Fruit fly (Drosophila melanogaster) whole organism, prepupa: ENCODE results near the gene Bub1.
A peak's percentile ranks its signal among the peaks of the same experiment; 100 is the strongest.

Experiments
- Blimp-1 ChIP-seq: fragments of 200-800 bp; sonication (Bioruptor generic); optimal IDR thresholded peaks from 3 replicates; lab custom pipeline; 2017; ENCODE audit warnings: missing biosample characterization, missing genetic modification characterization, mild to moderate bottlenecking, moderate library complexity, missing genetic modification reagents
- CG10631 ChIP-seq: fragments of 200-800 bp; sonication (Bioruptor generic); optimal IDR thresholded peaks from 2 replicates; lab custom pipeline; 2016; ENCODE audit warnings: missing biosample characterization, missing genetic modification characterization
- CG11294 ChIP-seq: fragments of 200-800 bp; sonication (Bioruptor generic); IDR thresholded peaks from 2 replicates; pipeline ENCODE4 v1.3.6; 2022; ENCODE audit warnings: missing biosample characterization, missing genetic modification characterization
- CG11762 ChIP-seq: fragments of 200-800 bp; sonication (Bioruptor generic); optimal IDR thresholded peaks from 3 replicates; lab custom pipeline; 2016; ENCODE audit warnings: missing biosample characterization, missing genetic modification characterization; ENCODE audit not compliant: insufficient read depth
- CG11902 ChIP-seq: fragments of 200-800 bp; sonication (Bioruptor generic); optimal IDR thresholded peaks from 3 replicates; lab custom pipeline; 2016; ENCODE audit warnings: missing biosample characterization, missing genetic modification characterization
- CG15336 ChIP-seq: fragments of 200-800 bp; sonication (Bioruptor generic); IDR thresholded peaks from 2 replicates; pipeline ENCODE4 v1.3.6; 2022; ENCODE audit warnings: missing biosample characterization, missing genetic modification characterization
- CG3032 ChIP-seq: fragments of 200-800 bp; optimal IDR thresholded peaks from 2 replicates; lab custom pipeline; 2019; ENCODE audit warnings: missing biosample characterization, mild to moderate bottlenecking, missing genetic modification characterization, moderate library complexity
- CG31627 ChIP-seq: fragments of 200-800 bp; sonication (Bioruptor generic); optimal IDR thresholded peaks from 3 replicates; lab custom pipeline; 2016; ENCODE audit warnings: missing biosample characterization, missing genetic modification characterization
- CG32006 ChIP-seq: fragments of 200-800 bp; sonication (Bioruptor generic); optimal IDR thresholded peaks from 3 replicates; lab custom pipeline; 2017; ENCODE audit warnings: missing biosample characterization, mild to moderate bottlenecking, missing genetic modification characterization
- CG34406 ChIP-seq: fragments of 200-800 bp; sonication (Bioruptor generic); optimal IDR thresholded peaks from 3 replicates; lab custom pipeline; 2016; ENCODE audit warnings: missing biosample characterization, missing genetic modification characterization
- CG3919 ChIP-seq: fragments of 200-800 bp; sonication (Bioruptor generic); optimal IDR thresholded peaks from 3 replicates; lab custom pipeline; 2016; ENCODE audit warnings: missing biosample characterization, missing genetic modification characterization
- CG4318 ChIP-seq: fragments of 200-800 bp; sonication (Bioruptor generic); optimal IDR thresholded peaks from 3 replicates; lab custom pipeline; 2017; ENCODE audit warnings: missing biosample characterization, mild to moderate bottlenecking, missing genetic modification characterization
- CG6163 ChIP-seq: fragments of 200-800 bp; sonication (Bioruptor generic); IDR thresholded peaks from 3 replicates; pipeline ENCODE4 v1.3.6; 2022; ENCODE audit warnings: missing biosample characterization, missing genetic modification characterization
- CG6276 ChIP-seq: fragments of 200-800 bp; sonication (Bioruptor generic); optimal IDR thresholded peaks from 2 replicates; lab custom pipeline; 2017; ENCODE audit warnings: missing biosample characterization, mild to moderate bottlenecking, missing genetic modification characterization
- CG6792 ChIP-seq: fragments of 200-800 bp; sonication (Bioruptor generic); optimal IDR thresholded peaks from 3 replicates; lab custom pipeline; 2016; ENCODE audit warnings: missing biosample characterization, missing genetic modification characterization
- CG6808 ChIP-seq: fragments of 200-800 bp; sonication (Bioruptor generic); optimal IDR thresholded peaks from 3 replicates; lab custom pipeline; 2017; ENCODE audit warnings: missing biosample characterization, missing genetic modification characterization, mild to moderate bottlenecking, moderate library complexity, missing genetic modification reagents
- CG6854 ChIP-seq: fragments of 200-800 bp; sonication (Bioruptor generic); optimal IDR thresholded peaks from 2 replicates; lab custom pipeline; 2017; ENCODE audit warnings: missing biosample characterization, mild to moderate bottlenecking, missing genetic modification characterization
- CG7368 ChIP-seq: fragments of 200-800 bp; sonication (Bioruptor generic); optimal IDR thresholded peaks from 3 replicates; lab custom pipeline; 2016; ENCODE audit warnings: missing biosample characterization, missing genetic modification characterization
- CG8119 ChIP-seq: fragments of 200-800 bp; sonication (Bioruptor generic); IDR thresholded peaks from 3 replicates; pipeline ENCODE4 v1.3.6; 2022; ENCODE audit warnings: missing biosample characterization, missing genetic modification characterization
- CG8319 ChIP-seq: fragments of 200-800 bp; sonication (Bioruptor generic); optimal IDR thresholded peaks from 3 replicates; lab custom pipeline; 2016; ENCODE audit warnings: missing biosample characterization, missing genetic modification characterization
- Eip75B ChIP-seq: fragments of 200-800 bp; sonication (Bioruptor generic); optimal IDR thresholded peaks from 3 replicates; lab custom pipeline; 2016; ENCODE audit warnings: missing biosample characterization, missing genetic modification characterization
- Eip78C ChIP-seq: fragments of 200-800 bp; sonication (Bioruptor generic); peaks from one replicate; lab custom pipeline; 2016; ENCODE audit warnings: missing biosample characterization, missing genetic modification characterization
- Eip93F ChIP-seq: fragments of 200-800 bp; sonication (Bioruptor generic); optimal IDR thresholded peaks from 2 replicates; lab custom pipeline; 2016; ENCODE audit warnings: missing biosample characterization, mild to moderate bottlenecking, missing genetic modification characterization
- Ets21C ChIP-seq: fragments of 200-800 bp; sonication (Bioruptor generic); optimal IDR thresholded peaks from 3 replicates; lab custom pipeline; 2016; ENCODE audit warnings: missing biosample characterization, missing genetic modification characterization
- Ets96B ChIP-seq: fragments of 200-800 bp; optimal IDR thresholded peaks from 2 replicates; lab custom pipeline; 2019; ENCODE audit warnings: missing biosample characterization, mild to moderate bottlenecking, missing genetic modification characterization, moderate library complexity
- Gug ChIP-seq: fragments of 200-800 bp; sonication (Bioruptor generic); IDR thresholded peaks from 2 replicates; pipeline ENCODE4 v1.3.6; 2022; ENCODE audit warnings: missing biosample characterization, missing genetic modification characterization
- Hr38 ChIP-seq: sonication (Bioruptor generic); optimal IDR thresholded peaks from 2 replicates; lab custom pipeline; 2016; ENCODE audit warnings: missing biosample characterization, missing genetic modification characterization
- Hr39 ChIP-seq: fragments of 200-800 bp; sonication (Bioruptor generic); optimal IDR thresholded peaks from 2 replicates; lab custom pipeline; 2016; ENCODE audit warnings: missing biosample characterization, missing genetic modification characterization
- Lpt ChIP-seq: fragments of 200-800 bp; sonication (Bioruptor generic); optimal IDR thresholded peaks from 3 replicates; lab custom pipeline; 2016; ENCODE audit warnings: missing biosample characterization, missing genetic modification characterization
- Met ChIP-seq: fragments of 200-800 bp; sonication (Bioruptor generic); optimal IDR thresholded peaks from 3 replicates; lab custom pipeline; 2016; ENCODE audit warnings: missing biosample characterization, missing genetic modification characterization
- Smox ChIP-seq: fragments of 200-800 bp; sonication (Bioruptor generic); optimal IDR thresholded peaks from 3 replicates; lab custom pipeline; 2016; ENCODE audit warnings: missing biosample characterization, missing genetic modification characterization
- Sox102F ChIP-seq: fragments of 200-800 bp; sonication (Bioruptor generic); optimal IDR thresholded peaks from 2 replicates; lab custom pipeline; 2016; ENCODE audit warnings: missing biosample characterization, mild to moderate bottlenecking, missing genetic modification characterization
- Sox14 ChIP-seq: fragments of 200-800 bp; sonication (Bioruptor generic); optimal IDR thresholded peaks from 3 replicates; lab custom pipeline; 2016; ENCODE audit warnings: missing biosample characterization, missing genetic modification characterization
- Sox15 ChIP-seq: fragments of 200-800 bp; sonication (Bioruptor generic); optimal IDR thresholded peaks from 3 replicates; lab custom pipeline; 2016; ENCODE audit warnings: missing biosample characterization, missing genetic modification characterization
- achi ChIP-seq: fragments of 200-800 bp; sonication (Bioruptor generic); optimal IDR thresholded peaks from 3 replicates; lab custom pipeline; 2016; ENCODE audit warnings: missing biosample characterization, missing genetic modification characterization
- cyc ChIP-seq: fragments of 200-800 bp; sonication (Bioruptor generic); optimal IDR thresholded peaks from 3 replicates; lab custom pipeline; 2016; ENCODE audit warnings: missing biosample characterization, missing genetic modification characterization
- dac ChIP-seq: fragments of 200-800 bp; sonication (Bioruptor generic); optimal IDR thresholded peaks from 2 replicates; lab custom pipeline; 2017; ENCODE audit warnings: missing biosample characterization, mild to moderate bottlenecking, missing genetic modification characterization
- dsx ChIP-seq: fragments of 200-800 bp; optimal IDR thresholded peaks from 3 replicates; lab custom pipeline; 2019; ENCODE audit warnings: missing biosample characterization, mild to moderate bottlenecking, missing genetic modification characterization, moderate library complexity; ENCODE audit not compliant: poor library complexity, severe bottlenecking
- eg ChIP-seq: fragments of 200-800 bp; sonication (Bioruptor generic); IDR thresholded peaks from 3 replicates; pipeline ENCODE4 v1.3.6; 2022; ENCODE audit warnings: missing biosample characterization, missing genetic modification characterization
- fd59A ChIP-seq: fragments of 200-800 bp; sonication (Bioruptor generic); optimal IDR thresholded peaks from 2 replicates; lab custom pipeline; 2017; ENCODE audit warnings: missing biosample characterization, mild to moderate bottlenecking, missing genetic modification characterization, missing genetic modification reagents
- fkh ChIP-seq: fragments of 200-800 bp; sonication (Bioruptor generic); optimal IDR thresholded peaks from 3 replicates; lab custom pipeline; 2017; ENCODE audit warnings: missing biosample characterization, mild to moderate bottlenecking, missing genetic modification characterization, moderate library complexity
- lz ChIP-seq: fragments of 200-800 bp; sonication (Bioruptor generic); optimal IDR thresholded peaks from 3 replicates; lab custom pipeline; 2016; ENCODE audit warnings: missing biosample characterization, missing genetic modification characterization
- pdm3 ChIP-seq: fragments of 200-800 bp; sonication (Bioruptor generic); optimal IDR thresholded peaks from 3 replicates; lab custom pipeline; 2016; ENCODE audit warnings: missing biosample characterization, missing genetic modification characterization
- salr ChIP-seq, 2 experiments: fragments of 200-800 bp; sonication (Bioruptor generic); optimal IDR thresholded peaks; 3 replicates each; lab custom pipeline; 2016 to 2018; ENCODE audit warnings: missing biosample characterization in 2 of 2, missing genetic modification characterization in 2 of 2, mild to moderate bottlenecking in 1 of 2
- ss ChIP-seq, 2 experiments: fragments of 200-800 bp; sonication (Bioruptor generic); optimal IDR thresholded peaks; 2 replicates in 1 of 2; 3 replicates in 1 of 2; lab custom pipeline; 2017 to 2018; ENCODE audit warnings: mild to moderate bottlenecking in 2 of 2, missing biosample characterization in 2 of 2, missing genetic modification characterization in 2 of 2, moderate library complexity in 1 of 2
- svp ChIP-seq: fragments of 200-800 bp; sonication (Bioruptor generic); peaks from one replicate; lab custom pipeline; 2016; ENCODE audit warnings: missing biosample characterization, missing genetic modification characterization
- topi ChIP-seq: fragments of 200-800 bp; sonication (Bioruptor generic); optimal IDR thresholded peaks from 3 replicates; lab custom pipeline; 2016; ENCODE audit warnings: missing biosample characterization, missing genetic modification characterization
- vri ChIP-seq: fragments of 200-800 bp; sonication (Bioruptor generic); optimal IDR thresholded peaks from 3 replicates; lab custom pipeline; 2016; ENCODE audit warnings: missing biosample characterization, mild to moderate bottlenecking, missing genetic modification characterization

The Bub1 gene

dm6 chr2L:5287599-5288261 lies 9.1 kb downstream of the Bub1 start (continued):
- peak; percentile 97 for TF ChIP-seq Ets96B (tag; lab: Kevin White, UChicago)
- no peak for TF ChIP-seq dac (GFP tag; lab: Kevin White, UChicago)
- peak; percentile 57 for TF ChIP-seq Hr39
- TF ChIP-seq lz (GFP tag; lab: Kevin White, UChicago): peak; percentile 80
- peak; percentile 80 for TF ChIP-seq Sox15 (GFP tag; lab: Kevin White, UChicago)
- peak; percentile 77 for TF ChIP-seq CG8319 (GFP tag; lab: Kevin White, UChicago)
- peak; percentile 72 for TF ChIP-seq cyc (GFP tag; lab: Kevin White, UChicago)
- peak; percentile 82 for TF ChIP-seq CG34406 (GFP tag; lab: Kevin White, UChicago)
- TF ChIP-seq CG32006: peak; percentile 77
- peak; percentile 24; the same call in 1 of the 2 replicates for TF ChIP-seq Gug (GFP tag; lab: Robert Waterston, UW)
- peak; percentile 77 for TF ChIP-seq CG6854 (GFP tag; lab: Kevin White, UChicago)
- TF ChIP-seq CG15336: 0 out of 2 replicates have a peak, but pooled peaks have one; percentile 53
- TF ChIP-seq CG6808: peak; percentile 96
- TF ChIP-seq CG11762 (GFP tag; lab: Kevin White, UChicago): peak; percentile 68
- TF ChIP-seq CG6163 (GFP tag; lab: Robert Waterston, UW): peak; percentile 74; the same call in 2 of the 3 replicates
- TF ChIP-seq Eip75B (GFP tag; lab: Kevin White, UChicago): peak; percentile 89
- peak; percentile 98 for TF ChIP-seq Eip78C (GFP tag; lab: Kevin White, UChicago)
- peak; percentile 95 for TF ChIP-seq svp
- TF ChIP-seq Ets21C: peak; percentile 62
- TF ChIP-seq CG3032 (tag; lab: Kevin White, UChicago): peak; percentile 97
- TF ChIP-seq, all 60 proteins: peak for 52

- no peak for TF ChIP-seq Ets21C
- TF ChIP-seq CG32006: no peak
- TF ChIP-seq lz (GFP tag; lab: Kevin White, UChicago): no peak
- no peak for TF ChIP-seq CG6276 (GFP tag; lab: Kevin White, UChicago)
- TF ChIP-seq Met (GFP tag; lab: Kevin White, UChicago): no peak
- peak; percentile 64 for TF ChIP-seq dsx (GFP tag; lab: Kevin White, UChicago)
- TF ChIP-seq CG6792 (GFP tag; lab: Kevin White, UChicago): peak; percentile 42
- TF ChIP-seq fd59A (GFP tag; lab: Kevin White, UChicago): peak; percentile 84
- TF ChIP-seq pdm3 (GFP tag; lab: Kevin White, UChicago): peak; percentile 58
- TF ChIP-seq CG10631 (GFP tag; lab: Kevin White, UChicago): peak; percentile 82
- TF ChIP-seq achi (GFP tag; lab: Kevin White, UChicago): peak; percentile 37
- TF ChIP-seq CG3919: peak; percentile 42
- no peak for TF ChIP-seq Sox102F (GFP tag; lab: Kevin White, UChicago)
- peak; percentile 76 for TF ChIP-seq Ets96B (tag; lab: Kevin White, UChicago)
- TF ChIP-seq Eip93F (GFP tag; lab: Kevin White, UChicago): no peak
- peak; percentile 88 for TF ChIP-seq Eip78C (GFP tag; lab: Kevin White, UChicago)
- no peak for TF ChIP-seq CG11902 (GFP tag; lab: Kevin White, UChicago)
- no peak for TF ChIP-seq Hr38 (GFP tag; lab: Kevin White, UChicago)
- no peak for TF ChIP-seq CG31627
- peak; percentile 4 for TF ChIP-seq topi (GFP tag; lab: Kevin White, UChicago)
- no peak for TF ChIP-seq fkh (GFP tag; lab: Kevin White, UChicago)
- peak; percentile 32; the same call in 1 of the 3 replicates for TF ChIP-seq CG8119 (GFP tag; lab: Robert Waterston, UW)
- peak; percentile 20 for TF ChIP-seq cyc (GFP tag; lab: Kevin White, UChicago)
- no peak for TF ChIP-seq Blimp-1 (GFP tag; lab: Kevin White, UChicago)
- no peak for TF ChIP-seq eg
- TF ChIP-seq Sox14 (GFP tag; lab: Kevin White, UChicago): no peak
- no peak for TF ChIP-seq CG4318 (GFP tag; lab: Kevin White, UChicago)
- no peak for TF ChIP-seq CG11294
- peak; percentile 4 for TF ChIP-seq CG7368 (GFP tag; lab: Kevin White, UChicago)
- peak in 1 of 2 experiments; percentile 46 for TF ChIP-seq salr (GFP tag; optimal IDR thresholded peaks at IDR 0.05; lab: Kevin White, UChicago)
- TF ChIP-seq CG11762 (GFP tag; lab: Kevin White, UChicago): no peak
- TF ChIP-seq vri: no peak
- no peak for TF ChIP-seq Hr39
- TF ChIP-seq CG15336: no peak
- TF ChIP-seq Smox (GFP tag; lab: Kevin White, UChicago): no peak
- no peak for TF ChIP-seq Lpt (GFP tag; lab: Kevin White, UChicago)
- TF ChIP-seq dac (GFP tag; lab: Kevin White, UChicago): no peak
- TF ChIP-seq ss (GFP tag; optimal IDR thresholded peaks at IDR 0.05; lab: Kevin White, UChicago): peak; percentile 28 to 60
Measured at dm6 chr2L:5288262-5288621, 9.6 kb downstream of the Bub1 start.
